Fruit fly (Drosophila melanogaster) whole organism, prepupa: Measurements from ENCODE around the gene raskol.

Source experiments
- Blimp-1 ChIP-seq: fragments of 200-800 bp; sonication (Bioruptor generic); optimal IDR thresholded peaks from 3 replicates; lab custom pipeline; 2017; ENCODE audit warnings: missing biosample characterization, missing genetic modification characterization, mild to moderate bottlenecking, moderate library complexity, missing genetic modification reagents
- CG10631 ChIP-seq: fragments of 200-800 bp; sonication (Bioruptor generic); optimal IDR thresholded peaks from 2 replicates; lab custom pipeline; 2016; ENCODE audit warnings: missing biosample characterization, missing genetic modification characterization
- CG10669 ChIP-seq: fragments of 200-800 bp; sonication (Bioruptor generic); optimal IDR thresholded peaks from 3 replicates; lab custom pipeline; 2018; ENCODE audit warnings: missing biosample characterization, mild to moderate bottlenecking, missing genetic modification characterization, moderate library complexity
- CG11902 ChIP-seq: fragments of 200-800 bp; sonication (Bioruptor generic); optimal IDR thresholded peaks from 3 replicates; lab custom pipeline; 2016; ENCODE audit warnings: missing biosample characterization, missing genetic modification characterization
- CG15336 ChIP-seq: fragments of 200-800 bp; sonication (Bioruptor generic); IDR thresholded peaks from 2 replicates; pipeline ENCODE4 v1.3.6; 2022; ENCODE audit warnings: missing biosample characterization, missing genetic modification characterization
- CG16779 ChIP-seq: fragments of 200-800 bp; sonication (Bioruptor generic); optimal IDR thresholded peaks from 3 replicates; lab custom pipeline; 2017; ENCODE audit warnings: missing biosample characterization, mild to moderate bottlenecking, missing genetic modification characterization
- CG3032 ChIP-seq: fragments of 200-800 bp; optimal IDR thresholded peaks from 2 replicates; lab custom pipeline; 2019; ENCODE audit warnings: missing biosample characterization, mild to moderate bottlenecking, missing genetic modification characterization, moderate library complexity
- CG31627 ChIP-seq: fragments of 200-800 bp; sonication (Bioruptor generic); optimal IDR thresholded peaks from 3 replicates; lab custom pipeline; 2016; ENCODE audit warnings: missing biosample characterization, missing genetic modification characterization
- CG32006 ChIP-seq: fragments of 200-800 bp; sonication (Bioruptor generic); optimal IDR thresholded peaks from 3 replicates; lab custom pipeline; 2017; ENCODE audit warnings: missing biosample characterization, mild to moderate bottlenecking, missing genetic modification characterization
- CG34406 ChIP-seq: fragments of 200-800 bp; sonication (Bioruptor generic); optimal IDR thresholded peaks from 3 replicates; lab custom pipeline; 2016; ENCODE audit warnings: missing biosample characterization, missing genetic modification characterization
- CG3919 ChIP-seq: fragments of 200-800 bp; sonication (Bioruptor generic); optimal IDR thresholded peaks from 3 replicates; lab custom pipeline; 2016; ENCODE audit warnings: missing biosample characterization, missing genetic modification characterization
- CG4318 ChIP-seq: fragments of 200-800 bp; sonication (Bioruptor generic); optimal IDR thresholded peaks from 3 replicates; lab custom pipeline; 2017; ENCODE audit warnings: missing biosample characterization, mild to moderate bottlenecking, missing genetic modification characterization
- CG7368 ChIP-seq: fragments of 200-800 bp; sonication (Bioruptor generic); optimal IDR thresholded peaks from 3 replicates; lab custom pipeline; 2016; ENCODE audit warnings: missing biosample characterization, missing genetic modification characterization
- CG8119 ChIP-seq: fragments of 200-800 bp; sonication (Bioruptor generic); IDR thresholded peaks from 3 replicates; pipeline ENCODE4 v1.3.6; 2022; ENCODE audit warnings: missing biosample characterization, missing genetic modification characterization
- CG8632 ChIP-seq: fragments of 200-800 bp; sonication (Bioruptor generic); optimal IDR thresholded peaks from 3 replicates; lab custom pipeline; 2016; ENCODE audit warnings: missing biosample characterization, missing genetic modification characterization
- CG9139 ChIP-seq: fragments of 200-800 bp; sonication (Bioruptor generic); optimal IDR thresholded peaks from 3 replicates; lab custom pipeline; 2017; ENCODE audit warnings: missing biosample characterization, mild to moderate bottlenecking, missing genetic modification characterization
- Eip78C ChIP-seq: fragments of 200-800 bp; sonication (Bioruptor generic); peaks from one replicate; lab custom pipeline; 2016; ENCODE audit warnings: missing biosample characterization, missing genetic modification characterization
- Ets21C ChIP-seq: fragments of 200-800 bp; sonication (Bioruptor generic); optimal IDR thresholded peaks from 3 replicates; lab custom pipeline; 2016; ENCODE audit warnings: missing biosample characterization, missing genetic modification characterization
- Hr38 ChIP-seq: sonication (Bioruptor generic); optimal IDR thresholded peaks from 2 replicates; lab custom pipeline; 2016; ENCODE audit warnings: missing biosample characterization, missing genetic modification characterization
- Hr39 ChIP-seq: fragments of 200-800 bp; sonication (Bioruptor generic); optimal IDR thresholded peaks from 2 replicates; lab custom pipeline; 2016; ENCODE audit warnings: missing biosample characterization, missing genetic modification characterization
- Hr4 ChIP-seq: fragments of 200-800 bp; sonication (Bioruptor generic); optimal IDR thresholded peaks from 3 replicates; lab custom pipeline; 2016; ENCODE audit warnings: missing biosample characterization, missing genetic modification characterization
- Lpt ChIP-seq: fragments of 200-800 bp; sonication (Bioruptor generic); optimal IDR thresholded peaks from 3 replicates; lab custom pipeline; 2016; ENCODE audit warnings: missing biosample characterization, missing genetic modification characterization
- Met ChIP-seq: fragments of 200-800 bp; sonication (Bioruptor generic); optimal IDR thresholded peaks from 3 replicates; lab custom pipeline; 2016; ENCODE audit warnings: missing biosample characterization, missing genetic modification characterization
- OdsH ChIP-seq: fragments of 200-800 bp; sonication (Bioruptor generic); optimal IDR thresholded peaks from 3 replicates; lab custom pipeline; 2016; ENCODE audit warnings: missing biosample characterization, missing genetic modification characterization
- Sox102F ChIP-seq: fragments of 200-800 bp; sonication (Bioruptor generic); optimal IDR thresholded peaks from 2 replicates; lab custom pipeline; 2016; ENCODE audit warnings: missing biosample characterization, mild to moderate bottlenecking, missing genetic modification characterization
- Sox15 ChIP-seq: fragments of 200-800 bp; sonication (Bioruptor generic); optimal IDR thresholded peaks from 3 replicates; lab custom pipeline; 2016; ENCODE audit warnings: missing biosample characterization, missing genetic modification characterization
- acj6 ChIP-seq: fragments of 200-800 bp; sonication (Bioruptor generic); optimal IDR thresholded peaks from 3 replicates; lab custom pipeline; 2016; ENCODE audit warnings: missing biosample characterization, missing genetic modification characterization
- cyc ChIP-seq: fragments of 200-800 bp; sonication (Bioruptor generic); optimal IDR thresholded peaks from 3 replicates; lab custom pipeline; 2016; ENCODE audit warnings: missing biosample characterization, missing genetic modification characterization
- dac ChIP-seq: fragments of 200-800 bp; sonication (Bioruptor generic); optimal IDR thresholded peaks from 2 replicates; lab custom pipeline; 2017; ENCODE audit warnings: missing biosample characterization, mild to moderate bottlenecking, missing genetic modification characterization
- eg ChIP-seq: fragments of 200-800 bp; sonication (Bioruptor generic); IDR thresholded peaks from 3 replicates; pipeline ENCODE4 v1.3.6; 2022; ENCODE audit warnings: missing biosample characterization, missing genetic modification characterization
- esn ChIP-seq: fragments of 200-800 bp; sonication (Bioruptor generic); optimal IDR thresholded peaks from 2 replicates; lab custom pipeline; 2016; ENCODE audit warnings: missing biosample characterization, mild to moderate bottlenecking, missing genetic modification characterization, moderate library complexity
- fd59A ChIP-seq: fragments of 200-800 bp; sonication (Bioruptor generic); optimal IDR thresholded peaks from 2 replicates; lab custom pipeline; 2017; ENCODE audit warnings: missing biosample characterization, mild to moderate bottlenecking, missing genetic modification characterization, missing genetic modification reagents
- fkh ChIP-seq: fragments of 200-800 bp; sonication (Bioruptor generic); optimal IDR thresholded peaks from 3 replicates; lab custom pipeline; 2017; ENCODE audit warnings: missing biosample characterization, mild to moderate bottlenecking, missing genetic modification characterization, moderate library complexity
- lz ChIP-seq: fragments of 200-800 bp; sonication (Bioruptor generic); optimal IDR thresholded peaks from 3 replicates; lab custom pipeline; 2016; ENCODE audit warnings: missing biosample characterization, missing genetic modification characterization
- net ChIP-seq: fragments of 200-800 bp; sonication (Bioruptor generic); optimal IDR thresholded peaks from 3 replicates; lab custom pipeline; 2016; ENCODE audit warnings: missing biosample characterization, missing genetic modification characterization
- pdm3 ChIP-seq: fragments of 200-800 bp; sonication (Bioruptor generic); optimal IDR thresholded peaks from 3 replicates; lab custom pipeline; 2016; ENCODE audit warnings: missing biosample characterization, missing genetic modification characterization
- ss ChIP-seq, 2 experiments: fragments of 200-800 bp; sonication (Bioruptor generic); optimal IDR thresholded peaks; 2 replicates in 1 of 2; 3 replicates in 1 of 2; lab custom pipeline; 2017 to 2018; ENCODE audit warnings: mild to moderate bottlenecking in 2 of 2, missing biosample characterization in 2 of 2, missing genetic modification characterization in 2 of 2, moderate library complexity in 1 of 2
- svp ChIP-seq: fragments of 200-800 bp; sonication (Bioruptor generic); peaks from one replicate; lab custom pipeline; 2016; ENCODE audit warnings: missing biosample characterization, missing genetic modification characterization
- topi ChIP-seq: fragments of 200-800 bp; sonication (Bioruptor generic); optimal IDR thresholded peaks from 3 replicates; lab custom pipeline; 2016; ENCODE audit warnings: missing biosample characterization, missing genetic modification characterization
- vri ChIP-seq: fragments of 200-800 bp; sonication (Bioruptor generic); optimal IDR thresholded peaks from 3 replicates; lab custom pipeline; 2016; ENCODE audit warnings: missing biosample characterization, mild to moderate bottlenecking, missing genetic modification characterization

The raskol gene

DNA sequence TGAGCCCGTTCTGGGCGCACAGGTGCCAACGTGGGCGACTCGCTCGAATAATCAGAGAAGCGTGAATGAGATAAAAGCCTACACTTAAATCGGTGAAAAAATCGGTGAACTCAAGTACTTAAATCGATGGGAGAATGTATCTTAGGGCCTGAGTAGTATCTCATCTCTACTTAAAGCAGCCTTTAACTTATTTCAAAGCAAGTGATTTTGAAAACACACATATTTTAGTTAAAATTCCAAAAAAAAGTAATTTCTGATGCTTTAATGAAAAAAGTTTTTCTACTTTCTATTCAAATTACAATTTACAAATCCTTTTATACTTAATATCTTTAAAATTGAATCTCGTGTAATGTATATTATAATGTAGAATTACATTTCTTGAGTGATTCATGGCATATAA lies 22.7 kb downstream of the raskol start (continued):
- TF ChIP-seq fd59A (GFP tag; lab: Kevin White, UChicago) (no peak), eg (GFP tag; lab: Robert Waterston, UW) (peak; percentile 24; the same call in 1 of the 3 replicates), CG4318 (GFP tag; lab: Kevin White, UChicago) (peak; percentile 23), CG31627 (GFP tag; lab: Kevin White, UChicago) (no peak), net (GFP tag; lab: Kevin White, UChicago) (no peak), lz (GFP tag; lab: Kevin White, UChicago) (no peak), Lpt (GFP tag; lab: Kevin White, UChicago) (no peak)

DNA sequence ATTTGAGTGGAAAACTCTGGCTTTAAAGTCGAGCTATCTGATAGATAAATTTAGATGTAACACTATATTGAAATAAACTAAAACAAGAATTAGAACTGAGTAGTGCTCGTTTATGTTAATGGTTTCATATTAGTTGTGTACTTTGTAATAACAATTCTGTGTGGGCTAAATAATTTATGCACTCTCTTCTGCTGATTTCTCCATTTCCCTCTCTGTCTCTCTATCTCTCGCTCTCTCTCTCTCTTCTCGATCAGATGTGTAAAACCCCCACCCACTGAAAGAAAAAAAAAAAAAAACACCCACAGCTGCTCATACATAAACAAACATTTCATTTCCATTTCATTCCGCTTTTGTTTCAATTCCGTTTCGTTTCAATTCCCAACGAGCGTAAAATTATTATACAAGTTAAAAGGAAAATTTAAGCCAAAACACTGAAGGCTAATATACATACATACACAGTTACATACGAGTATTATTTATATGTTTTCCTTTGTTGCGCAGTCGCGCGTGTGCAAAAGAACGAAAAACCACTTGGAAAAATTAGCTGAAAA lies 23.8 kb downstream of the raskol start:
- TF ChIP-seq fkh (GFP tag; lab: Kevin White, UChicago) (peak; percentile 27), pdm3 (GFP tag; lab: Kevin White, UChicago) (no peak)

DNA sequence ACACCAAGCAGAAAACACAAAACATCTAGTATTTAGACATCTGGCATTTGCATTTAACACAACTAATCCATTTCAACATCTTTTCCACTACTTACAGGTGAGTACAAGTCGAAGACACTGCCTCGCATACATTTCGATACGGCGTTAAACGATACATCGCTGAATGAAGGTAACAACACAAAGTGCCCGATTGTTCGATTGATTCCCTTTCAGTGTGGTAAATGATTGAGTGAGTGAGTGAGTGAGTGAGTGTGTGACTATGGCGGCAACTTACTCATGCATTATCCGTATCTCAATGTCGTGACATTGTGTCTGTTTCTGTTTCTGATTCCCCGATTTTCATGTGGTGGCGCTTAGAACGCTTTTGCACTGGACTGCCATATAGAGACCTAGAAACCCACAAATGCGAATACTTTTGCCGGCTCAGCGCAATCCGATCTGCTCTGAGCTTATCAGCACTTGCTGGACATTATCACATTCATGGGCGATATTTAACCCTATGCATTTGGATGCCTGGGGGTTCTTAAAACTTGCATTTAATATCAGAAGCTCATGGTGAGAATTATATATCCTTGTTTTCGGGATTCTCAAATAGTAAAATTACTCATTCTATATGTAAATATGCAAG lies 26.3 kb downstream of the raskol start:
- peak; percentile 58 for TF ChIP-seq Eip78C (GFP tag; lab: Kevin White, UChicago)
- TF ChIP-seq acj6: no peak
- TF ChIP-seq Sox102F: no peak
- TF ChIP-seq svp (GFP tag; lab: Kevin White, UChicago): peak; percentile 38

DNA sequence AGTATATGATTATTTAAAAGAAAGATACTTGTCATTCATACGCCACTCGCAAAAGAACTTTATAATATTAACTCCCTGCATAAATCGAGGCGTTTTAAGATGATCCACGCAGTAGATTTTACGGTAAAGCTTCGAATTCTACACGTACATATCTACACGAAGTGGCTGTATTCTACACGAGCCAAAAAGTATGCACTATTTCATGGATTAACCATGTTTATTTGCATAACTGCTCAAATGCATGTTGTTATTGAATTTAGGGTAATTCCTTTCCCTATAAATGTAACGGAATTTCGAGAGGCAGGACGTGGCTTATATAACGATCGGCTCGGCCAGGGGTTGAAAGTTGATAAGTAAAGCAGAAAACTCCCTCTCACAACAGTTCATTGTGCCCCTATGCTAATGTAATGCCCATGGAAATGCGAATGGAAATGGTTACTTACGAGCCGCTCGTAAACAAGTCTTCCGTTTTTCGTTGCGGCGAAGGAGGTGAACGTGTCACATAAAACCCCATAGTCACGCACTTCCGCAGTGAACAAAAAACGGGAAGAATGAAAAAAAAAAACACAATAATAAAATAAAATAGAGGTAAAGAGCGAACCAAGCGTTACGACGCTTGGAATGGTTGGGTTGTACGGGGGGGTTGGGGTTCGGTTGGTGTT lies 27.2 kb downstream of the raskol start:
- TF ChIP-seq topi (GFP tag; lab: Kevin White, UChicago) (no peak), Eip78C (GFP tag; lab: Kevin White, UChicago) (peak; percentile 38), fkh (GFP tag; lab: Kevin White, UChicago) (peak; percentile 85), ss (GFP tag; optimal IDR thresholded peaks at IDR 0.05; lab: Kevin White, UChicago) (peak in 1 of 2 experiments; percentile 70), CG9139 (no peak), cyc (no peak), Lpt (GFP tag; lab: Kevin White, UChicago) (no peak), CG4318 (GFP tag; lab: Kevin White, UChicago) (no peak), svp (GFP tag; lab: Kevin White, UChicago) (peak; percentile 19)

DNA sequence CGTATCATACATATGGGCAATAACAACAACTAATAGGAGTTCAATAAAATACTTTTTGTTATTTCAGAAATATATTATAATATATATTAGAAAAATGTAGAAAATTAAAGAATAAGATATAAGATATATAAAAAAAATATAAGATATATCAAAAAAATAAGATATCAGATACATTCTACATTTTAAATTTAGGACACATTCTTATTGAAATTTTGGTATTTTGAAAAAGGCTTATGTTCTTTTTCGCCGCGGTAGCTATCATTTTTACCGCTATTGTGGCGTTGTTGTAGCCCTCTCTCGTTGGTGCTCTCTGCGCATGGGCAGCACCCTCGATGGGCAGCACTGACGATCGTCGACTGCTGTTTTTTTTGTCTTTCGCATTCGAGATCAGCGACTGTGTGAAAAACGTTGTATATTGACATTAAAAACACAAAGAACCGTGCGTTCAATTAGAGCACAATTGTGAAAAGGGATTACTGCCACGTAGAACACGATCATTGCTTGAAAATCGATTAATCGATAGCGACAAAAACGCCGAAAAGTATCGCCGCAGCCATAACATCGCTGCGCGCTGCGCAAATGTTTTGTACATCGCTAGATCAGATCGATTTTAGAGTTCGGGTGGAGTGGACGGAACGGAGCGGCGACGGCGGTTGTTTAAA lies 28.0 kb downstream of the raskol start:
- no peak for TF ChIP-seq topi (GFP tag; lab: Kevin White, UChicago)
- TF ChIP-seq cyc: peak; percentile 12
- TF ChIP-seq Met (GFP tag; lab: Kevin White, UChicago): peak; percentile 10
- peak; percentile 32 for TF ChIP-seq CG3032 (tag; lab: Kevin White, UChicago)
- no peak for TF ChIP-seq Blimp-1
- peak; percentile 29 for TF ChIP-seq OdsH (GFP tag; lab: Kevin White, UChicago)
- TF ChIP-seq Hr4 (GFP tag; lab: Kevin White, UChicago): peak; percentile 3
- peak; percentile 49 for TF ChIP-seq lz (GFP tag; lab: Kevin White, UChicago)
- TF ChIP-seq CG15336 (GFP tag; lab: Robert Waterston, UW): peak; percentile 59; the same call in 1 of the 2 replicates
- TF ChIP-seq Sox15 (GFP tag; lab: Kevin White, UChicago): no peak
- no peak for TF ChIP-seq CG7368 (GFP tag; lab: Kevin White, UChicago)
- TF ChIP-seq Hr39 (GFP tag; lab: Kevin White, UChicago): no peak
- TF ChIP-seq CG8119 (GFP tag; lab: Robert Waterston, UW): peak; percentile 70
- TF ChIP-seq vri: no peak
- no peak for TF ChIP-seq fd59A (GFP tag; lab: Kevin White, UChicago)
- TF ChIP-seq CG34406 (GFP tag; lab: Kevin White, UChicago): peak; percentile 24
- TF ChIP-seq CG16779 (tag; lab: Kevin White, UChicago): peak; percentile 25
- TF ChIP-seq CG3919: no peak
- TF ChIP-seq CG10631 (GFP tag; lab: Kevin White, UChicago): peak; percentile 43
- peak; percentile 48 for TF ChIP-seq CG32006 (GFP tag; lab: Kevin White, UChicago)
- no peak for TF ChIP-seq dac
- TF ChIP-seq CG10669 (GFP tag; lab: Kevin White, UChicago): peak; percentile 17
- TF ChIP-seq svp (GFP tag; lab: Kevin White, UChicago): peak; percentile 49
- no peak for TF ChIP-seq Ets21C (GFP tag; lab: Kevin White, UChicago)
- peak; percentile 37 for TF ChIP-seq esn (GFP tag; lab: Kevin White, UChicago)
- no peak for TF ChIP-seq Hr38 (GFP tag; lab: Kevin White, UChicago)
- TF ChIP-seq CG11902 (GFP tag; lab: Kevin White, UChicago): no peak
- peak; percentile 33 for TF ChIP-seq CG8632 (GFP tag; lab: Kevin White, UChicago)
